Worm (Caenorhabditis elegans): ENCODE results near the gene F42A9.17.

DNA sequence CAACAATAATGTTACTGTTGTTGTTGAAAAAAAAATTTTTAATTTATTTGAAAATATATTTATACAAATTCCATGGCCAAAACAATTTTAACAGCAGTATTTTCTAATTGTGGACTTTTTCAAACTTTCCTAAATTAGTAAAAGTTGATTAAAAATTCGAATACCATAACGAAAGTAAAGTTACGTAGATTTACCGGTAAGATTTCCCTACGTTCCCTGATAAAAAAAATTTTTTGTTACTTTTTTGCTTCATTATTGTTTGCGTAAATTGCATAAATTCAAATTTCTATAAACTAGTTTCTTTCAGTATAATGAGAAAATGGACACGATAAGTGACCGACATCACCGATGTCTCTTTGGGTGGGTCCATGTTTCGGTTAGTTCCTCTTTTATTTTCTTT lies 2.8 kb downstream of the F42A9.17 start, which contains the start of gene F42A9.6:
- no peak for TF ChIP-seq attf-5 (GFP tag; optimal IDR thresholded peaks at IDR 0.05)
- no peak for TF ChIP-seq pha-4 (tag; optimal IDR thresholded peaks at IDR 0.05)
- no peak for TF ChIP-seq ceh-58 (GFP tag; IDR thresholded peaks at IDR 0.05)
- TF ChIP-seq ztf-6 (GFP tag; IDR thresholded peaks at IDR 0.05), result no peak
- no peak for TF ChIP-seq unc-62 (GFP tag; optimal IDR thresholded peaks at IDR 0.05)
- no peak for TF ChIP-seq snpc-4 (GFP tag; optimal IDR thresholded peaks at IDR 0.05)
- TF ChIP-seq snpc-4 (tag; optimal IDR thresholded peaks at IDR 0.05), result no peak
- TF ChIP-seq unc-130 (GFP tag; optimal IDR thresholded peaks at IDR 0.05), result no peak
- no peak for TF ChIP-seq ceh-100 (GFP tag; IDR thresholded peaks at IDR 0.05)
- TF ChIP-seq dpl-1 (GFP tag; optimal IDR thresholded peaks at IDR 0.05), result no peak
- no peak for TF ChIP-seq tbx-9 (tag; optimal IDR thresholded peaks at IDR 0.05; ENCODE audit: borderline replicate concordance)
- TF ChIP-seq Y79H2A.3 (GFP tag; conservative IDR thresholded peaks at IDR 0.05), result no peak
- no peak for TF ChIP-seq aptf-3 (GFP tag; IDR thresholded peaks at IDR 0.05)
